Fruit fly (Drosophila melanogaster): ENCODE results near the gene Nnf1b.

DNA sequence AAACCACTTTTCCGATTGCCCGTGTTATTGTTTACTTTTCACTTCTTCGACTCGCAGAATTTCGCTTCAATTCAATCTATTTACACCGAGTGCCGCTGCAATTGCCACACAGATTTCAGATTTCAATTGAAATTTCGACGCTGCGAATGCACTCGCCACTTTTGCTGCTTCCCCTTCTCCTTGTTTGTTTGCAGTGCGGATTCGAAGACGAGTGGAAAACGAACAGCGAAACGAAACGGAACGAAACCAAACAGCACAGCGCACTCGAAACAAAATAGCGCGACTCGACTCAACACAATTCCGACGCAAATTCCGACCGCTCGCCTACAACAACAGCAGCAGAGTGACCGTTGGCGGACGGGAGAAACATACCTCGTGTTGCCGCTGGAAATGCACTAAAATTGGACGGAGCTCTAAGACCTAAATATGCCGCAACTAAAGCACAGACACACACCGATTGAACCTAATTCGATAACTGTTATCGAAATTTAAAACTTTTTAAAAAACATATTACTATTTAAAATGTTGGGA lies 40.4 kb downstream of the Nnf1b start, which contains the start of gene drongo:
- TF ChIP-seq pan (optimal IDR thresholded peaks at IDR 0.05) (no peak), Dll (optimal IDR thresholded peaks at IDR 0.05) (no peak), CG8478 (optimal IDR thresholded peaks at IDR 0.05) (no peak)

Data from whole organism.